Worm (Caenorhabditis elegans): ENCODE results near the gene Y15E3A.4.

- TF ChIP-seq ztf-11 (tag; optimal IDR thresholded peaks at IDR 0.05) (no peak), ceh-82 (tag; optimal IDR thresholded peaks at IDR 0.05) (no peak), snpc-4 (tag; optimal IDR thresholded peaks at IDR 0.05) (no peak), unc-62 (GFP tag; optimal IDR thresholded peaks at IDR 0.05) (no peak), aly-2 (tag; optimal IDR thresholded peaks at IDR 0.05) (no peak)
These were observed 24.8 kb downstream of the Y15E3A.4 start for ce11 chrX:15355603-15356002.

Measured in whole organism, L2 larva.